Fruit fly (Drosophila melanogaster) whole organism, embryonic: ENCODE data around the gene Dh31.

ENCODE experiments used
- Asciz ChIP-seq: fragments of 200-800 bp; sonication (Bioruptor generic); optimal IDR thresholded peaks from 2 replicates; lab custom pipeline; 2017; ENCODE audit warnings: missing biosample characterization, mild to moderate bottlenecking, missing genetic modification characterization, missing genetic modification reagents
- Atf3 ChIP-seq: fragments of 200-800 bp; sonication (Bioruptor generic); optimal IDR thresholded peaks from 3 replicates; lab custom pipeline; 2016; ENCODE audit warnings: missing biosample characterization, missing genetic modification characterization
- CG12155 ChIP-seq: fragments of 200-800 bp; sonication (Bioruptor generic); optimal IDR thresholded peaks from 3 replicates; lab custom pipeline; 2016; ENCODE audit warnings: missing biosample characterization, missing genetic modification characterization
- CG12299 ChIP-seq: fragments of 200-800 bp; sonication (Bioruptor generic); optimal IDR thresholded peaks from 2 replicates; lab custom pipeline; 2018; ENCODE audit warnings: missing biosample characterization, mild to moderate bottlenecking, missing genetic modification characterization
- CG14667 ChIP-seq: fragments of 200-800 bp; sonication (Bioruptor generic); IDR thresholded peaks from 2 replicates; pipeline ENCODE4 v1.3.6; 2022; ENCODE audit warnings: missing biosample characterization, missing genetic modification characterization
- CG16863 ChIP-seq: fragments of 200-800 bp; sonication (Bioruptor generic); optimal IDR thresholded peaks from 3 replicates; lab custom pipeline; 2016; ENCODE audit warnings: missing biosample characterization, missing genetic modification characterization
- CG17361 ChIP-seq: fragments of 200-800 bp; sonication (Bioruptor generic); IDR thresholded peaks from 3 replicates; pipeline ENCODE4 v1.3.6; 2022; ENCODE audit warnings: missing biosample characterization, missing genetic modification characterization
- CG18599 ChIP-seq: fragments of 200-800 bp; sonication (Bioruptor generic); optimal IDR thresholded peaks from 3 replicates; lab custom pipeline; 2017; ENCODE audit warnings: missing biosample characterization, missing genetic modification characterization, mild to moderate bottlenecking, moderate library complexity, missing genetic modification reagents
- CG2120 ChIP-seq: fragments of 200-800 bp; sonication (Bioruptor generic); optimal IDR thresholded peaks from 3 replicates; lab custom pipeline; 2016; ENCODE audit warnings: missing biosample characterization, missing genetic modification characterization
- CG2202 ChIP-seq: fragments of 200-800 bp; sonication (Bioruptor generic); optimal IDR thresholded peaks from 2 replicates; lab custom pipeline; 2018; ENCODE audit warnings: missing biosample characterization, mild to moderate bottlenecking, missing genetic modification characterization
- CG2875 ChIP-seq: fragments of 200-800 bp; sonication (Bioruptor generic); optimal IDR thresholded peaks from 2 replicates; lab custom pipeline; 2017; ENCODE audit warnings: missing biosample characterization, mild to moderate bottlenecking, missing genetic modification characterization, missing genetic modification reagents
- CG33213 ChIP-seq: fragments of 200-800 bp; sonication (Bioruptor generic); optimal IDR thresholded peaks from 3 replicates; lab custom pipeline; 2016; ENCODE audit warnings: missing biosample characterization, missing genetic modification characterization
- CG4424 ChIP-seq: fragments of 200-800 bp; sonication (Bioruptor generic); optimal IDR thresholded peaks from 3 replicates; lab custom pipeline; 2016; ENCODE audit warnings: missing biosample characterization, missing genetic modification characterization
- CG4820 ChIP-seq: fragments of 200-800 bp; sonication (Bioruptor generic); optimal IDR thresholded peaks from 3 replicates; lab custom pipeline; 2016; ENCODE audit warnings: missing biosample characterization, missing genetic modification characterization
- CG5180 ChIP-seq: fragments of 200-800 bp; sonication (Bioruptor generic); optimal IDR thresholded peaks from 3 replicates; lab custom pipeline; 2017; ENCODE audit warnings: missing biosample characterization, missing genetic modification characterization, mild to moderate bottlenecking, moderate library complexity, missing genetic modification reagents
- CG5245 ChIP-seq: fragments of 200-800 bp; sonication (Bioruptor generic); optimal IDR thresholded peaks from 3 replicates; lab custom pipeline; 2016; ENCODE audit warnings: missing biosample characterization, missing genetic modification characterization
- CG6689 ChIP-seq: fragments of 200-800 bp; sonication (Bioruptor generic); IDR thresholded peaks from 2 replicates; pipeline ENCODE4 v1.3.6; 2022; ENCODE audit warnings: missing biosample characterization, missing genetic modification characterization
- CG6813 ChIP-seq: fragments of 200-800 bp; sonication (Bioruptor generic); optimal IDR thresholded peaks from 2 replicates; lab custom pipeline; 2017; ENCODE audit warnings: missing biosample characterization, missing genetic modification characterization, mild to moderate bottlenecking, moderate library complexity, missing genetic modification reagents
- CG7963 ChIP-seq: fragments of 200-800 bp; sonication (Bioruptor generic); IDR thresholded peaks from 3 replicates; pipeline ENCODE4 v1.3.6; 2022; ENCODE audit warnings: missing biosample characterization, missing genetic modification characterization; ENCODE audit not compliant: partially characterized antibody
- CG8281 ChIP-seq: fragments of 200-800 bp; sonication (Bioruptor generic); optimal IDR thresholded peaks from 2 replicates; lab custom pipeline; 2018; ENCODE audit warnings: missing biosample characterization, mild to moderate bottlenecking, missing genetic modification characterization, moderate library complexity
- CG9437 ChIP-seq: fragments of 200-800 bp; sonication (Bioruptor generic); optimal IDR thresholded peaks from 2 replicates; lab custom pipeline; 2018; ENCODE audit warnings: missing biosample characterization, mild to moderate bottlenecking, missing genetic modification characterization
- CHES-1-like ChIP-seq: fragments of 200-800 bp; sonication (Bioruptor generic); optimal IDR thresholded peaks from 2 replicates; lab custom pipeline; 2016; ENCODE audit warnings: missing biosample characterization, missing genetic modification characterization
- D19B ChIP-seq: fragments of 200-800 bp; sonication (Bioruptor generic); optimal IDR thresholded peaks from 2 replicates; lab custom pipeline; 2017; ENCODE audit warnings: missing biosample characterization, mild to moderate bottlenecking, missing genetic modification characterization
- E2f1 ChIP-seq: fragments of 200-800 bp; sonication (Bioruptor generic); IDR thresholded peaks from 2 replicates; pipeline ENCODE4 v1.3.6; 2022; ENCODE audit warnings: missing biosample characterization, missing genetic modification characterization
- Fer2 ChIP-seq: fragments of 200-800 bp; sonication (Bioruptor generic); optimal IDR thresholded peaks from 2 replicates; lab custom pipeline; 2018; ENCODE audit warnings: missing biosample characterization, mild to moderate bottlenecking, missing genetic modification characterization, moderate library complexity
- Gug ChIP-seq: fragments of 200-800 bp; sonication (Bioruptor generic); IDR thresholded peaks from 4 replicates; pipeline ENCODE4 v1.3.6; 2022; ENCODE audit warnings: missing biosample characterization, missing genetic modification characterization
- H2.0 ChIP-seq: fragments of 200-800 bp; sonication (Bioruptor generic); IDR thresholded peaks from 2 replicates; pipeline ENCODE4 v1.3.6; 2022; ENCODE audit warnings: missing biosample characterization, missing genetic modification characterization
- Hr78 ChIP-seq, 2 experiments: fragments of 200-800 bp in 1 of 2; fragments of >200 bp in 1 of 2; sonication (Bioruptor generic) in 1 of 2; optimal IDR thresholded peaks; 2 replicates each; lab custom pipeline; 2017 to 2019; ENCODE audit warnings: missing biosample characterization in 2 of 2, missing genetic modification characterization in 2 of 2, mild to moderate bottlenecking in 1 of 2, moderate library complexity in 1 of 2
- NK7.1 ChIP-seq: fragments of 200-800 bp; sonication (Bioruptor generic); optimal IDR thresholded peaks from 3 replicates; lab custom pipeline; 2016; ENCODE audit warnings: missing biosample characterization, missing genetic modification characterization
- Nf-YB ChIP-seq: fragments of 200-800 bp; sonication (Bioruptor generic); optimal IDR thresholded peaks from 3 replicates; lab custom pipeline; 2019; ENCODE audit warnings: missing biosample characterization, mild to moderate bottlenecking, missing genetic modification characterization, moderate library complexity
- Oaz ChIP-seq: fragments of 200-800 bp; sonication (Bioruptor generic); IDR thresholded peaks from 2 replicates; pipeline ENCODE4 v1.3.6; 2022; ENCODE audit warnings: missing biosample characterization, missing genetic modification characterization
- Optix ChIP-seq: fragments of 200-800 bp; sonication (Bioruptor generic); IDR thresholded peaks from 3 replicates; pipeline ENCODE4 v1.3.6; 2022; ENCODE audit warnings: missing biosample characterization, missing genetic modification characterization
- Pdp1 ChIP-seq, 2 experiments: fragments of 200-800 bp; sonication (Bioruptor generic); optimal IDR thresholded peaks; 3 replicates each; lab custom pipeline; 2016; ENCODE audit warnings: missing biosample characterization in 2 of 2, missing genetic modification characterization in 2 of 2, mild to moderate bottlenecking in 1 of 2, moderate library complexity in 1 of 2
- Sry-δ ChIP-seq: fragments of 200-800 bp; sonication (Bioruptor generic); optimal IDR thresholded peaks from 2 replicates; lab custom pipeline; 2016; ENCODE audit warnings: missing biosample characterization, missing genetic modification characterization
- Taf1 ChIP-seq: fragments of 200-800 bp; sonication (Bioruptor generic); IDR thresholded peaks from 2 replicates; pipeline ENCODE4 v1.3.6; 2022; ENCODE audit warnings: missing biosample characterization, missing genetic modification characterization
- ac ChIP-seq: fragments of 200-800 bp; sonication (Bioruptor generic); optimal IDR thresholded peaks from 3 replicates; lab custom pipeline; 2017; ENCODE audit warnings: missing biosample characterization, mild to moderate bottlenecking, missing genetic modification characterization
- caup ChIP-seq: fragments of 200-800 bp; sonication (Bioruptor generic); optimal IDR thresholded peaks from 3 replicates; lab custom pipeline; 2017; ENCODE audit warnings: missing biosample characterization, mild to moderate bottlenecking, missing genetic modification characterization, moderate library complexity; ENCODE audit not compliant: severe bottlenecking
- dysf ChIP-seq: fragments of 200-800 bp; sonication (Bioruptor generic); IDR thresholded peaks from 3 replicates; pipeline ENCODE4 v1.3.6; 2022; ENCODE audit warnings: missing biosample characterization, missing genetic modification characterization
- emc ChIP-seq: fragments of 200-800 bp; sonication (Bioruptor generic); optimal IDR thresholded peaks from 2 replicates; lab custom pipeline; 2016; ENCODE audit warnings: missing biosample characterization, missing genetic modification characterization
- ems ChIP-seq: fragments of 200-800 bp; sonication (Bioruptor generic); optimal IDR thresholded peaks from 3 replicates; lab custom pipeline; 2016; ENCODE audit warnings: missing biosample characterization, missing genetic modification characterization
- grau ChIP-seq: fragments of 200-800 bp; optimal IDR thresholded peaks from 3 replicates; lab custom pipeline; 2019; ENCODE audit warnings: missing biosample characterization, mild to moderate bottlenecking, missing genetic modification characterization, moderate library complexity
- grn ChIP-seq: fragments of 200-800 bp; sonication (Bioruptor generic); optimal IDR thresholded peaks from 3 replicates; lab custom pipeline; 2017; ENCODE audit warnings: missing biosample characterization, missing genetic modification characterization
- hb ChIP-seq: fragments of 200-800 bp; sonication (Bioruptor generic); IDR thresholded peaks from 3 replicates; pipeline ENCODE4 v1.3.6; 2022; ENCODE audit warnings: missing biosample characterization, missing genetic modification characterization; ENCODE audit not compliant: partially characterized antibody
- knrl ChIP-seq: fragments of 200-800 bp; sonication (Bioruptor generic); IDR thresholded peaks from 3 replicates; pipeline ENCODE4 v1.3.6; 2022; ENCODE audit warnings: missing biosample characterization, missing genetic modification characterization; ENCODE audit not compliant: partially characterized antibody
- lilli ChIP-seq: fragments of 200-800 bp; sonication (Bioruptor generic); optimal IDR thresholded peaks from 3 replicates; lab custom pipeline; 2016; ENCODE audit warnings: missing biosample characterization, missing genetic modification characterization
- mirr ChIP-seq: fragments of 200-800 bp; sonication (Bioruptor generic); optimal IDR thresholded peaks from 3 replicates; lab custom pipeline; 2018; ENCODE audit warnings: missing biosample characterization, mild to moderate bottlenecking, missing genetic modification characterization
- nerfin-2 ChIP-seq: fragments of 200-800 bp; sonication (Bioruptor generic); IDR thresholded peaks from 2 replicates; pipeline ENCODE4 v1.3.6; 2022; ENCODE audit warnings: missing biosample characterization, missing genetic modification characterization; ENCODE audit not compliant: partially characterized antibody
- schlank ChIP-seq: fragments of 200-800 bp; sonication (Bioruptor generic); optimal IDR thresholded peaks from 2 replicates; lab custom pipeline; 2018; ENCODE audit warnings: missing biosample characterization, mild to moderate bottlenecking, missing genetic modification characterization
- sna ChIP-seq: fragments of 200-800 bp; sonication (Bioruptor generic); IDR thresholded peaks from 2 replicates; pipeline ENCODE4 v1.3.6; 2022; ENCODE audit warnings: missing biosample characterization, missing genetic modification characterization; ENCODE audit not compliant: partially characterized antibody
- unc-4 ChIP-seq: fragments of 200-800 bp; sonication (Bioruptor generic); IDR thresholded peaks from 2 replicates; pipeline ENCODE4 v1.3.6; 2022; ENCODE audit warnings: missing biosample characterization, missing genetic modification characterization; ENCODE audit not compliant: partially characterized antibody
- wor ChIP-seq: fragments of 200-800 bp; sonication (Bioruptor generic); IDR thresholded peaks from 2 replicates; pipeline ENCODE4 v1.3.6; 2022; ENCODE audit warnings: missing biosample characterization, missing genetic modification characterization

The Dh31 gene

dm6 chr2L:8511723-8512122 lies 5.1 kb upstream of the Dh31 start, which contains the start of gene CG13096:
Gene CG13096, minus strand, starts transcription at chr2L:8511866.
- TF ChIP-seq mirr (GFP tag; lab: Kevin White, UChicago) (no peak), grau (tag; lab: Kevin White, UChicago) (no peak), Atf3 (GFP tag; lab: Kevin White, UChicago) (no peak), hb (GFP tag; lab: Robert Waterston, UW) (peak; percentile 98), dysf (no peak), CG16863 (no peak), Asciz (GFP tag; lab: Kevin White, UChicago) (no peak), nerfin-2 (GFP tag; lab: Robert Waterston, UW) (peak; percentile 97), Oaz (GFP tag; lab: Robert Waterston, UW) (no peak), CG2202 (tag; lab: Kevin White, UChicago) (no peak), Sry-δ (GFP tag; lab: Kevin White, UChicago) (peak; percentile 99), CG17361 (GFP tag; lab: Robert Waterston, UW) (no peak), CG6689 (GFP tag; lab: Robert Waterston, UW) (no peak), sna (peak; percentile 99), E2f1 (GFP tag; lab: Robert Waterston, UW) (no peak), schlank (tag; lab: Kevin White, UChicago) (no peak), CG2875 (no peak), Hr78 (GFP tag; optimal IDR thresholded peaks at IDR 0.05; lab: Kevin White, UChicago) (no peak), Optix (no peak), CG12299 (tag; lab: Kevin White, UChicago) (no peak), CG4820 (peak; percentile 8), Nf-YB (GFP tag; lab: Kevin White, UChicago) (peak; percentile 60), CG6813 (no peak), wor (no peak), CG12155 (peak; percentile 21), CG8281 (tag; lab: Kevin White, UChicago) (no peak), CG2120 (GFP tag; lab: Kevin White, UChicago) (peak; percentile 48), CG18599 (no peak), CHES-1-like (peak; percentile 51), CG7963 (GFP tag; lab: Robert Waterston, UW) (peak; percentile 97), unc-4 (GFP tag; lab: Robert Waterston, UW) (peak; percentile 99), knrl (GFP tag; lab: Robert Waterston, UW) (peak; percentile 98), CG4424 (GFP tag; lab: Kevin White, UChicago) (peak; percentile 45), H2.0 (no peak), caup (GFP tag; lab: Kevin White, UChicago) (no peak), Gug (peak; percentile 9; the same call in 1 of the 4 replicates), CG33213 (GFP tag; lab: Kevin White, UChicago) (peak; percentile 55), ems (GFP tag; lab: Kevin White, UChicago) (no peak), Pdp1 (GFP tag; optimal IDR thresholded peaks at IDR 0.05; lab: Kevin White, UChicago) (no peak), CG14667 (GFP tag; lab: Robert Waterston, UW) (no peak), D19B (GFP tag; lab: Kevin White, UChicago) (no peak), CG5180 (no peak), lilli (peak; percentile 47), Fer2 (tag; lab: Kevin White, UChicago) (no peak), NK7.1 (GFP tag; lab: Kevin White, UChicago) (no peak), ac (GFP tag; lab: Kevin White, UChicago) (no peak), CG9437 (GFP tag; lab: Kevin White, UChicago) (peak; percentile 87), emc (GFP tag; lab: Kevin White, UChicago) (no peak), Taf1 (GFP tag; lab: Robert Waterston, UW) (no peak), grn (GFP tag; lab: Kevin White, UChicago) (no peak), CG5245 (GFP tag; lab: Kevin White, UChicago) (no peak)
